Worm (Caenorhabditis elegans) whole organism, young adult: ENCODE results near the gene C35D10.5.

ENCODE experiments used
- F22D6.2 ChIP-seq: sonication (generic microtip); optimal IDR thresholded peaks from 2 replicates; lab custom pipeline; 2016; ENCODE audit warnings: mild to moderate bottlenecking, missing genetic modification characterization, missing compliant biosample characterization
- bed-1 ChIP-seq: fragments of 200-800 bp; sonication (Bioruptor generic); IDR thresholded peaks from 2 replicates; pipeline ENCODE4 v1.3.6; 2022; ENCODE audit warnings: missing genetic modification reagents, missing genetic modification characterization, missing compliant biosample characterization
- hsf-1 ChIP-seq: fragments of 200-800 bp; sonication (Bioruptor generic); IDR thresholded peaks from 2 replicates; pipeline ENCODE4 v1.3.6; 2022; ENCODE audit warnings: missing genetic modification reagents, missing genetic modification characterization, missing compliant biosample characterization
- snpc-4 ChIP-seq, 5 experiments: fragments of 150-350 bp in 1 of 5; sonication (generic microtip) in 4 of 5; optimal IDR thresholded peaks; 2 replicates each; lab custom pipeline; 2014 to 2018; ENCODE audit warnings: missing genetic modification characterization in 5 of 5, missing biosample characterization in 3 of 5, antibody characterized with exemption in 2 of 5, mild to moderate bottlenecking in 2 of 5, missing compliant biosample characterization in 2 of 5, missing genotype in 2 of 5, moderate library complexity in 2 of 5, missing genetic modification reagents in 1 of 5
- ztf-18 ChIP-seq: sonication (generic microtip); optimal IDR thresholded peaks from 2 replicates; lab custom pipeline; 2016; ENCODE audit warnings: missing genotype, mild to moderate bottlenecking, missing genetic modification characterization, missing compliant biosample characterization

- TF ChIP-seq snpc-4 (GFP tag; optimal IDR thresholded peaks at IDR 0.05; lab: Kevin White, UChicago) (no peak), snpc-4 (tag; optimal IDR thresholded peaks at IDR 0.05; lab: Kevin White, UChicago) (no peak), bed-1 (GFP tag; lab: Robert Waterston, UW) (no peak), F22D6.2 (tag; lab: Kevin White, UChicago) (no peak), ztf-18 (no peak), hsf-1 (no peak)
Measured at ce11 chrIII:4814730-4815129, 47.4 kb upstream of the C35D10.5 start, which contains the start of gene arl-6.
